Worm (Caenorhabditis elegans) whole organism, L1 larva: ENCODE data around the gene acer-1.

Source experiments
- C04F5.9 ChIP-seq: sonication (generic microtip); optimal IDR thresholded peaks from 2 replicates; lab custom pipeline; 2016; ENCODE audit warnings: missing genetic modification characterization, missing compliant biosample characterization
- C16A3.4 ChIP-seq: fragments of 150-350 bp; optimal IDR thresholded peaks from 2 replicates; lab custom pipeline; 2014; ENCODE audit warnings: missing biosample characterization, missing genetic modification characterization
- aly-2 ChIP-seq: fragments of 150-350 bp; optimal IDR thresholded peaks from 2 replicates; lab custom pipeline; 2014; ENCODE audit warnings: missing biosample characterization, missing genetic modification characterization
- blmp-1 ChIP-seq: fragments of 150-350 bp; optimal IDR thresholded peaks from 2 replicates; lab custom pipeline; 2014; ENCODE audit warnings: missing biosample characterization, missing genetic modification characterization
- ceh-82 ChIP-seq, 3 experiments: fragments of 150-350 bp in 1 of 3; sonication (generic microtip) in 2 of 3; optimal IDR thresholded peaks; 2 replicates each; lab custom pipeline; 2014 to 2017; ENCODE audit warnings: missing biosample characterization in 3 of 3, missing genetic modification characterization in 3 of 3
- ceh-88 ChIP-seq: fragments of 200-800 bp; sonication (Bioruptor generic); IDR thresholded peaks from 2 replicates; pipeline ENCODE4 v1.3.6; 2022; ENCODE audit warnings: missing genetic modification characterization, missing compliant biosample characterization
- ceh-90 ChIP-seq: sonication (generic microtip); optimal IDR thresholded peaks from 2 replicates; lab custom pipeline; 2016; ENCODE audit warnings: missing genetic modification characterization, missing compliant biosample characterization
- dpl-1 ChIP-seq, 3 experiments: fragments of 150-350 bp in 2 of 3; sonication (generic microtip) in 1 of 3; optimal IDR thresholded peaks; 2 replicates each; lab custom pipeline; 2014 to 2017; ENCODE audit warnings: missing biosample characterization in 3 of 3, missing genetic modification characterization in 3 of 3, missing genetic modification reagents in 3 of 3
- dsc-1 ChIP-seq: sonication (generic microtip); optimal IDR thresholded peaks from 2 replicates; lab custom pipeline; 2016; ENCODE audit warnings: mild to moderate bottlenecking, missing genetic modification characterization, missing compliant biosample characterization
- efl-1 ChIP-seq, 4 experiments: fragments of 150-350 bp; optimal IDR thresholded peaks in 3 of 4; peaks in 1 of 4; 1 replicate in 1 of 4; 2 replicates in 3 of 4; lab custom pipeline; 2014; ENCODE audit warnings: missing biosample characterization in 2 of 4, missing genetic modification characterization in 2 of 4, missing genetic modification reagents in 2 of 4
- egl-27 ChIP-seq, 2 experiments: fragments of 150-350 bp in 1 of 2; sonication (generic microtip); optimal IDR thresholded peaks; 3 replicates each; lab custom pipeline; 2017 to 2018; ENCODE audit warnings: missing biosample characterization in 2 of 2, missing genetic modification characterization in 2 of 2, missing genetic modification reagents in 2 of 2
- elt-2 ChIP-seq: sonication (generic microtip); optimal IDR thresholded peaks from 2 replicates; lab custom pipeline; 2016; ENCODE audit warnings: missing genetic modification characterization, mild to moderate bottlenecking, inconsistent platforms, missing compliant biosample characterization, missing genetic modification reagents
- fkh-10 ChIP-seq: sonication (generic microtip); optimal IDR thresholded peaks from 2 replicates; lab custom pipeline; 2017; ENCODE audit warnings: missing biosample characterization, missing genetic modification reagents, missing genetic modification characterization
- fkh-8 ChIP-seq: sonication (generic microtip); optimal IDR thresholded peaks from 2 replicates; lab custom pipeline; 2016; ENCODE audit warnings: mild to moderate bottlenecking, missing genetic modification characterization, missing compliant biosample characterization
- hpl-2 ChIP-seq: fragments of 150-350 bp; optimal IDR thresholded peaks from 2 replicates; lab custom pipeline; 2014; ENCODE audit warnings: missing biosample characterization, missing genetic modification reagents, missing genetic modification characterization
- lin-13 ChIP-seq: fragments of 150-350 bp; optimal IDR thresholded peaks from 2 replicates; lab custom pipeline; 2014; ENCODE audit warnings: missing biosample characterization, missing genetic modification reagents, missing genetic modification characterization
- lin-14 ChIP-seq: fragments of 200-800 bp; sonication (Bioruptor generic); optimal IDR thresholded peaks from 2 replicates; lab custom pipeline; 2018; ENCODE audit warnings: mild to moderate bottlenecking, missing genetic modification characterization, moderate library complexity, missing compliant biosample characterization
- lin-15B ChIP-seq: fragments of 150-350 bp; sonication (generic microtip); optimal IDR thresholded peaks from 3 replicates; lab custom pipeline; 2014; ENCODE audit warnings: missing biosample characterization, missing genetic modification characterization
- lin-35 ChIP-seq, 2 experiments: fragments of 150-350 bp; optimal IDR thresholded peaks; 2 replicates each; lab custom pipeline; 2014; ENCODE audit warnings: missing biosample characterization in 2 of 2, missing genetic modification characterization in 2 of 2, missing genetic modification reagents in 2 of 2
- lin-39 ChIP-seq: fragments of 150-350 bp; optimal IDR thresholded peaks from 2 replicates; lab custom pipeline; 2014; ENCODE audit warnings: missing biosample characterization, missing genetic modification reagents, missing genetic modification characterization
- lir-3 ChIP-seq: sonication (generic microtip); optimal IDR thresholded peaks from 2 replicates; lab custom pipeline; 2016; ENCODE audit warnings: mild to moderate bottlenecking, missing genetic modification characterization, moderate library complexity, missing compliant biosample characterization; ENCODE audit not compliant: poor library complexity
- lsy-2 ChIP-seq, 2 experiments: fragments of 150-350 bp; optimal IDR thresholded peaks; 2 replicates each; lab custom pipeline; 2014; ENCODE audit warnings: missing biosample characterization in 2 of 2, missing genetic modification characterization in 2 of 2
- mdl-1 ChIP-seq, 2 experiments: fragments of 150-350 bp; optimal IDR thresholded peaks; 2 replicates each; lab custom pipeline; 2014 to 2017; ENCODE audit warnings: missing biosample characterization in 2 of 2, missing genetic modification characterization in 2 of 2, inconsistent platforms in 1 of 2
- mep-1 ChIP-seq: fragments of 150-350 bp; optimal IDR thresholded peaks from 2 replicates; lab custom pipeline; 2014; ENCODE audit warnings: missing biosample characterization, missing genetic modification characterization
- nhr-11 ChIP-seq: fragments of 150-350 bp; optimal IDR thresholded peaks from 2 replicates; lab custom pipeline; 2014; ENCODE audit warnings: missing biosample characterization, missing genetic modification characterization
- nhr-19 ChIP-seq: fragments of 200-800 bp; sonication (Bioruptor generic); conservative IDR thresholded peaks from 2 replicates; pipeline ENCODE4 v1.3.6; 2022; ENCODE audit warnings: missing genetic modification characterization, missing compliant biosample characterization
- nhr-20 ChIP-seq: sonication (generic microtip); optimal IDR thresholded peaks from 2 replicates; lab custom pipeline; 2016; ENCODE audit warnings: mild to moderate bottlenecking, missing genetic modification characterization, missing compliant biosample characterization
- nhr-237 ChIP-seq: fragments of 150-350 bp; optimal IDR thresholded peaks from 2 replicates; lab custom pipeline; 2014; ENCODE audit warnings: missing biosample characterization, missing genetic modification characterization
- nhr-47 ChIP-seq: sonication (generic microtip); optimal IDR thresholded peaks from 2 replicates; lab custom pipeline; 2016; ENCODE audit warnings: mild to moderate bottlenecking, missing genetic modification characterization, moderate library complexity, missing compliant biosample characterization
- nhr-71 ChIP-seq: sonication (generic microtip); optimal IDR thresholded peaks from 2 replicates; lab custom pipeline; 2016; ENCODE audit warnings: mild to moderate bottlenecking, missing genetic modification characterization, moderate library complexity, missing compliant biosample characterization
- nhr-76 ChIP-seq: sonication (generic microtip); optimal IDR thresholded peaks from 2 replicates; lab custom pipeline; 2017; ENCODE audit warnings: missing biosample characterization, missing genetic modification characterization
- nhr-77 ChIP-seq: fragments of 150-350 bp; optimal IDR thresholded peaks from 2 replicates; lab custom pipeline; 2014; ENCODE audit warnings: missing biosample characterization, missing genetic modification characterization
- nhr-85 ChIP-seq: sonication (generic microtip); peaks from one replicate; lab custom pipeline; 2016; ENCODE audit warnings: missing genetic modification characterization, inconsistent platforms, missing compliant biosample characterization
- nhr-90 ChIP-seq: sonication (generic microtip); optimal IDR thresholded peaks from 2 replicates; lab custom pipeline; 2016; ENCODE audit warnings: mild to moderate bottlenecking, missing genetic modification characterization, missing compliant biosample characterization; ENCODE audit not compliant: poor library complexity
- rnt-1 ChIP-seq: sonication (generic microtip); optimal IDR thresholded peaks from 2 replicates; lab custom pipeline; 2016; ENCODE audit warnings: mild to moderate bottlenecking, missing genetic modification characterization, moderate library complexity, missing compliant biosample characterization
- skn-1 ChIP-seq: fragments of 150-350 bp; optimal IDR thresholded peaks from 2 replicates; lab custom pipeline; 2014; ENCODE audit warnings: missing biosample characterization, missing genetic modification characterization
- snpc-4 ChIP-seq: fragments of 150-350 bp; optimal IDR thresholded peaks from 2 replicates; lab custom pipeline; 2014; ENCODE audit warnings: missing biosample characterization, missing genetic modification characterization
- snu-23 ChIP-seq: sonication (generic microtip); optimal IDR thresholded peaks from 2 replicates; lab custom pipeline; 2016; ENCODE audit warnings: missing genetic modification characterization, missing compliant biosample characterization
- sox-4 ChIP-seq: sonication (generic microtip); optimal IDR thresholded peaks from 2 replicates; lab custom pipeline; 2016; ENCODE audit warnings: missing genetic modification characterization, missing compliant biosample characterization
- sptf-1 ChIP-seq: fragments of 150-350 bp; optimal IDR thresholded peaks from 2 replicates; lab custom pipeline; 2014; ENCODE audit warnings: missing biosample characterization, missing genetic modification characterization
- swsn-7 ChIP-seq: sonication (generic microtip); optimal IDR thresholded peaks from 2 replicates; lab custom pipeline; 2016; ENCODE audit warnings: missing genetic modification characterization, missing compliant biosample characterization
- tbx-2 ChIP-seq: sonication (generic microtip); optimal IDR thresholded peaks from 2 replicates; lab custom pipeline; 2016; ENCODE audit warnings: missing genetic modification characterization, missing compliant biosample characterization
- unc-30 ChIP-seq: sonication (generic microtip); optimal IDR thresholded peaks from 2 replicates; lab custom pipeline; 2017; ENCODE audit warnings: missing biosample characterization, missing genetic modification characterization
- unc-86 ChIP-seq: sonication (generic microtip); optimal IDR thresholded peaks from 2 replicates; lab custom pipeline; 2016; ENCODE audit warnings: missing genetic modification characterization, missing compliant biosample characterization
- xbp-1 ChIP-seq: sonication (generic microtip); optimal IDR thresholded peaks from 2 replicates; lab custom pipeline; 2016; ENCODE audit warnings: missing genetic modification characterization, missing compliant biosample characterization
- ztf-4 ChIP-seq: fragments of 150-350 bp; optimal IDR thresholded peaks from 2 replicates; lab custom pipeline; 2014; ENCODE audit warnings: missing biosample characterization, missing genetic modification characterization

Gene acer-1

DNA sequence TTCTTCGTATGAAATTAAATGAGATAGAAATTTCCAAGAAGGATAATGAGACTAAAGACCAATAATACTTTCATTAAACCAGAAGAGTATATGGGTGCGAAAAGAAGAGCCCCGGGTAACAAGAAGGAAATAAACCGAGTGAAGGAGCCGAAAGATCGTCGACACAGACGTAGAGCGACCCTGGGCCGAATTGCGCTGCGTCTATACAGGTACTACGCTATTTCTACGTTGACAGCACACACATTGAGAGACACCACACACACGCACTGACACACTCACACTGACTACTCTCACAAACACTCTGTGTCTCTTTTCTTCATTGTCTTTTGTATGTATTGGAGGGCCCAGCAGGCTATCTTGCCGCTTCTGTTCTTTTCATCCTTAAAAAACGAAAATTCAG lies 31.4 kb downstream of the acer-1 start:
- TF ChIP-seq dsc-1 (tag; lab: Kevin White, UChicago), result peak; percentile 39
- TF ChIP-seq efl-1 (optimal IDR thresholded peaks at IDR 0.05; lab: Kevin White, UChicago), result peak; percentile 35 to 63
- no peak for TF ChIP-seq efl-1 (GFP tag; optimal IDR thresholded peaks at IDR 0.05 in 1 of 2; lab: Kevin White, UChicago)
- TF ChIP-seq nhr-19 (GFP tag; lab: Robert Waterston, UW), result peak; percentile 44
- peak; percentile 29 for TF ChIP-seq nhr-20 (tag; lab: Kevin White, UChicago)
- TF ChIP-seq C16A3.4 (tag; lab: Kevin White, UChicago), result peak; percentile 22
- TF ChIP-seq unc-86 (tag; lab: Kevin White, UChicago), result no peak
- no peak for TF ChIP-seq nhr-11 (tag; lab: Kevin White, UChicago)
- TF ChIP-seq ztf-4 (tag; lab: Kevin White, UChicago), result peak; percentile 13
- TF ChIP-seq fkh-8, result peak; percentile 53
- no peak for TF ChIP-seq lin-39 (tag; lab: Kevin White, UChicago)
- no peak for TF ChIP-seq unc-30 (tag; lab: Kevin White, UChicago)
- peak; percentile 48 for TF ChIP-seq rnt-1 (tag; lab: Kevin White, UChicago)
- no peak for TF ChIP-seq nhr-76 (tag; lab: Kevin White, UChicago)
- TF ChIP-seq mdl-1 (tag; optimal IDR thresholded peaks at IDR 0.05; lab: Kevin White, UChicago), result peak in 1 of 2 experiments; percentile 73
- no peak for TF ChIP-seq aly-2 (tag; lab: Kevin White, UChicago)
- TF ChIP-seq swsn-7, result peak; percentile 43
- TF ChIP-seq sox-4 (tag; lab: Kevin White, UChicago), result no peak
- TF ChIP-seq lin-13 (GFP tag; lab: Kevin White, UChicago), result no peak
- peak; percentile 87 for TF ChIP-seq lin-14 (GFP tag; lab: Kevin White, UChicago)
- TF ChIP-seq tbx-2 (tag; lab: Kevin White, UChicago), result peak; percentile 26
- TF ChIP-seq nhr-71 (tag; lab: Kevin White, UChicago), result peak; percentile 58
- TF ChIP-seq egl-27 (tag; optimal IDR thresholded peaks at IDR 0.05; lab: Kevin White, UChicago), result no peak
- peak; percentile 12 to 61 for TF ChIP-seq lsy-2 (tag; optimal IDR thresholded peaks at IDR 0.05; lab: Kevin White, UChicago)
- TF ChIP-seq lir-3 (tag; lab: Kevin White, UChicago), result no peak
- TF ChIP-seq ceh-82 (tag; optimal IDR thresholded peaks at IDR 0.05; lab: Kevin White, UChicago), result peak in 2 of 3 experiments; percentile 26 to 69
- peak in 1 of 3 experiments; percentile 1 for TF ChIP-seq dpl-1 (GFP tag; optimal IDR thresholded peaks at IDR 0.05; lab: Kevin White, UChicago)
- TF ChIP-seq lin-35 (GFP tag; optimal IDR thresholded peaks at IDR 0.05; lab: Kevin White, UChicago), result peak; percentile 42 to 48
- peak; percentile 23 for TF ChIP-seq nhr-47 (tag; lab: Kevin White, UChicago)
- peak; percentile 62 for TF ChIP-seq snu-23 (GFP tag; lab: Kevin White, UChicago)
- peak; percentile 55 for TF ChIP-seq nhr-77 (tag; lab: Kevin White, UChicago)
- TF ChIP-seq C04F5.9 (tag; lab: Kevin White, UChicago), result no peak
- peak; percentile 20 for TF ChIP-seq snpc-4 (tag; lab: Kevin White, UChicago)
- no peak for TF ChIP-seq fkh-10 (GFP tag; lab: Kevin White, UChicago)
- TF ChIP-seq xbp-1 (tag; lab: Kevin White, UChicago), result peak; percentile 5

DNA sequence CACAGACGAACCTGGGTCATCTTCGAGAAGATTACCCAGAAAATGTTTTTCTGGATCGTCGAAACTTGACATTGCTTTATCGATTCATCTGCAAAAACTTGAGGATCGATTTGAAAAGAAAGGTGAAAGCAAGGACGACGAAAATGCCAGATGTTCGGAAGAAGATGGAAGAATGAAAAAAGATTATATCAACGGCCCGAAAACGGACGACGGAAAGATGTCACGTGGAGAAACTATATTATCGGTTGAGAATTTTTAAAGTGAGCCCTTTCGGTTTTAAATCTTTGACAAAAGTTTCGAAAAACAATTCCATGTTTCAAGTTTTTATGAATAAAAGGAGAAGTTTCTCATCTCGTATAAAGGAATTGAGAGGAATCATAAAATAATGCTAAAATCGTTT lies 32.0 kb downstream of the acer-1 start, which contains the start of gene dnj-5:
dnj-5 (minus strand) TSS at position 101 of the 400 bp plus-strand sequence.
- no peak for TF ChIP-seq nhr-85 (tag; lab: Kevin White, UChicago)
- peak; percentile 87 for TF ChIP-seq blmp-1
- no peak for TF ChIP-seq ceh-90 (tag; lab: Kevin White, UChicago)
- no peak for TF ChIP-seq efl-1 (optimal IDR thresholded peaks at IDR 0.05; lab: Kevin White, UChicago)
- peak in 1 of 2 experiments; percentile 27 for TF ChIP-seq efl-1 (GFP tag; optimal IDR thresholded peaks at IDR 0.05 in 1 of 2; lab: Kevin White, UChicago)

DNA sequence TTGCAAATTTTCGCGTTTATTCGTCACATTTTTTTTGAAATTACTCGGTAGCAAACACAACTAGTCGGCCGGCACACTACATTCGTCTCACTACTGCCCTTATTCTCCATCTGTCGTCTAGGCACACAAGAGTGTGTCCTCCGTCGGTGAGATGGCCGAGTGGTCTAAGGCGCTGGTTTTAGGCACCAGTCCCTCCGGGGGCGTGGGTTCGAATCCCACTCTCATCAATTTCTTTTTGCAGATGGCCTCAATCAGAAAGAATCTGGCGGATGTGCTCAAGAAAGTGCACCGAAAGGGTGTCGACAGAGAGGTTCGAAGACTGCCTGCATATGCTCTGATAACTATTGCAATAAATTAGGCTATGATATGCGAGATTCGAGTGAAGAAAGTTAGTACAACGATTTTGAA lies 37.1 kb downstream of the acer-1 start:
- peak; percentile 44 for TF ChIP-seq unc-86 (tag; lab: Kevin White, UChicago)
- no peak for TF ChIP-seq hpl-2
- peak; percentile 65 for TF ChIP-seq tbx-2 (tag; lab: Kevin White, UChicago)
- peak; percentile 18 for TF ChIP-seq aly-2 (tag; lab: Kevin White, UChicago)
- no peak for TF ChIP-seq lin-15B
- TF ChIP-seq ztf-4 (tag; lab: Kevin White, UChicago), result no peak
- peak; percentile 59 for TF ChIP-seq nhr-90 (tag; lab: Kevin White, UChicago)
- TF ChIP-seq ceh-88 (GFP tag; lab: Robert Waterston, UW), result peak; percentile 63
- peak; percentile 27 for TF ChIP-seq nhr-237 (tag; lab: Kevin White, UChicago)
- TF ChIP-seq nhr-20 (tag; lab: Kevin White, UChicago), result peak; percentile 79
- no peak for TF ChIP-seq nhr-76 (tag; lab: Kevin White, UChicago)
- TF ChIP-seq lin-14 (GFP tag; lab: Kevin White, UChicago), result peak; percentile 84
- peak; percentile 67 to 69 for TF ChIP-seq egl-27 (tag; optimal IDR thresholded peaks at IDR 0.05; lab: Kevin White, UChicago)
- TF ChIP-seq skn-1 (tag; lab: Kevin White, UChicago), result peak; percentile 50
- peak; percentile 74 for TF ChIP-seq fkh-8
- peak in 2 of 3 experiments; percentile 36 to 47 for TF ChIP-seq dpl-1 (GFP tag; optimal IDR thresholded peaks at IDR 0.05; lab: Kevin White, UChicago)
- TF ChIP-seq C16A3.4 (tag; lab: Kevin White, UChicago), result peak; percentile 75
- TF ChIP-seq ceh-90 (tag; lab: Kevin White, UChicago), result no peak
- TF ChIP-seq mep-1 (tag; lab: Kevin White, UChicago), result peak; percentile 68
- TF ChIP-seq dsc-1 (tag; lab: Kevin White, UChicago), result peak; percentile 70
- TF ChIP-seq nhr-71 (tag; lab: Kevin White, UChicago), result peak; percentile 79
- no peak for TF ChIP-seq sptf-1 (tag; lab: Kevin White, UChicago)
- peak; percentile 30 for TF ChIP-seq elt-2 (tag; lab: Kevin White, UChicago)
- TF ChIP-seq nhr-19 (GFP tag; lab: Robert Waterston, UW), result peak; percentile 79
- TF ChIP-seq nhr-85 (tag; lab: Kevin White, UChicago), result no peak
